Worm (Caenorhabditis elegans) whole organism, L1 larva: Measurements from ENCODE around the gene srt-6.

Experiments
- lin-15B ChIP-seq: fragments of 150-350 bp; sonication (generic microtip); optimal IDR thresholded peaks from 3 replicates; lab custom pipeline; 2014; ENCODE audit warnings: missing biosample characterization, missing genetic modification characterization
- nhr-11 ChIP-seq: fragments of 150-350 bp; optimal IDR thresholded peaks from 2 replicates; lab custom pipeline; 2014; ENCODE audit warnings: missing biosample characterization, missing genetic modification characterization

ce11 chrV:7364951-7365350 lies 43.7 kb downstream of the srt-6 start, which contains the start of gene exc-13:
- TF ChIP-seq nhr-11 (tag; lab: Kevin White, UChicago) (no peak), lin-15B (no peak)
